Worm (Caenorhabditis elegans): ENCODE results near the gene C48D1.5.

ce11 chrIV:13197282-13197681 is 24.5 kb upstream of the C48D1.5 start, which contains the start of gene C48D1.1:
- no peak for TF ChIP-seq unc-62 (GFP tag; optimal IDR thresholded peaks at IDR 0.05)
- TF ChIP-seq unc-39 (tag; optimal IDR thresholded peaks at IDR 0.05), result no peak
- TF ChIP-seq blmp-1 (tag; optimal IDR thresholded peaks at IDR 0.05), result no peak
- TF ChIP-seq elt-3 (tag; optimal IDR thresholded peaks at IDR 0.05), result no peak
- TF ChIP-seq mab-5 (tag; optimal IDR thresholded peaks at IDR 0.05), result no peak
- no peak for TF ChIP-seq mls-2 (tag; optimal IDR thresholded peaks at IDR 0.05)
- no peak for TF ChIP-seq lsy-2 (tag; optimal IDR thresholded peaks at IDR 0.05)
- TF ChIP-seq ces-1 (GFP tag; optimal IDR thresholded peaks at IDR 0.05), result no peak
- TF ChIP-seq nhr-76 (tag; optimal IDR thresholded peaks at IDR 0.05), result no peak
- no peak for TF ChIP-seq ham-2 (GFP tag; optimal IDR thresholded peaks at IDR 0.05)
